Worm (Caenorhabditis elegans): Measurements from ENCODE around the gene C46C2.5.

DNA sequence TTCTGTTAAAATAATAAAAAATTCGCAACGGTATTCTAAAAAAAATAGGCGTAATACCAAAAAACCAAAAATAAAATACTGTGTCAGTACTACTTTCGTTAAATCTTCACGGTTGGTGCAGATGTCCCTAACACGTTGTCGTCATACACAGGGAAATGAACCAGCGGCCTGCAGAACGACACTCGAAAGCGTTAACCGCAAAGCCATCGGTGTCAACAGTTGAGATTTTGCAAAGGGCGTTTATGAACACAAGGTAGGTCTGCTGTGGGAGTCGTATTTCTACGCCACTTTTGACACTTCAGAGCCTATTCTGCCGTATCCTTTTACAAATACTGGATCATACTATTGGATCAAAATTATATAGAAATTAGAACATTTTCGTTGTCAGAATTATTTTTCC, 1.2 kb downstream of the C46C2.5 start:
- TF ChIP-seq ref-1 (GFP tag; conservative IDR thresholded peaks at IDR 0.05) (peak; percentile 90), klf-2 (GFP tag; conservative IDR thresholded peaks at IDR 0.05) (peak; percentile 90), flt-1 (GFP tag; IDR thresholded peaks at IDR 0.05) (peak; percentile 96), med-1 (GFP tag; optimal IDR thresholded peaks at IDR 0.05; ENCODE audit: insufficient read depth) (peak; percentile 80), ztf-23 (GFP tag; IDR thresholded peaks at IDR 0.05) (peak; percentile 96), tab-1 (GFP tag; IDR thresholded peaks at IDR 0.05) (peak; percentile 96), T22C8.4 (GFP tag; IDR thresholded peaks at IDR 0.05) (peak; percentile 91), cog-1 (tag; optimal IDR thresholded peaks at IDR 0.05) (peak; percentile 94), ztf-29 (GFP tag; IDR thresholded peaks at IDR 0.05) (peak; percentile 91)

Measured in whole organism, midembryonic.